Worm (Caenorhabditis elegans): Measurements from ENCODE around the gene C16C8.16.

ce11 chrII:3444280-3444679 is 1.3 kb upstream of the C16C8.16 start, which contains the start of gene C16C8.4:
- no peak for TF ChIP-seq ama-1 (optimal IDR thresholded peaks at IDR 0.05)
- TF ChIP-seq flt-1 (GFP tag; IDR thresholded peaks at IDR 0.05) = no peak
- TF ChIP-seq ets-7 (tag; optimal IDR thresholded peaks at IDR 0.05) = no peak
- no peak for TF ChIP-seq pes-1 (GFP tag; IDR thresholded peaks at IDR 0.05)
- TF ChIP-seq ceh-36 (tag; optimal IDR thresholded peaks at IDR 0.05) = no peak
- TF ChIP-seq tbx-11 (GFP tag; IDR thresholded peaks at IDR 0.05) = no peak
- no peak for TF ChIP-seq tra-4 (tag; optimal IDR thresholded peaks at IDR 0.05)

All from whole organism, early embryonic.